Fruit fly (Drosophila melanogaster): Measurements from ENCODE around the gene Diap1.

The Diap1 gene

dm6 chr3L:16045083-16045830 lies 5.6 kb downstream of the Diap1 start (continued):
- no peak for TF ChIP-seq repo (GFP tag; optimal IDR thresholded peaks at IDR 0.05)
- TF ChIP-seq CG17612 (GFP tag; IDR thresholded peaks at IDR 0.05): no peak
- TF ChIP-seq vnd (GFP tag; IDR thresholded peaks at IDR 0.05; ENCODE audit: partially characterized antibody): no peak
- TF ChIP-seq CG9215 (GFP tag; IDR thresholded peaks at IDR 0.05): no peak
- no peak for TF ChIP-seq CG12219 (GFP tag; optimal IDR thresholded peaks at IDR 0.05)
- TF ChIP-seq CG7372 (GFP tag; IDR thresholded peaks at IDR 0.05): peak; percentile 22; the same call in 1 of the 2 replicates
- TF ChIP-seq pb (GFP tag; optimal IDR thresholded peaks at IDR 0.05): no peak
- TF ChIP-seq CG9932 (GFP tag; IDR thresholded peaks at IDR 0.05): peak; percentile 26; the same call in 1 of the 2 replicates
- TF ChIP-seq CG8924 (tag; optimal IDR thresholded peaks at IDR 0.05): peak; percentile 28
- no peak for TF ChIP-seq Chrac-16 (GFP tag; optimal IDR thresholded peaks at IDR 0.05)
- no peak for TF ChIP-seq Jarid2 (GFP tag; optimal IDR thresholded peaks at IDR 0.05)
- TF ChIP-seq CG8281 (tag; optimal IDR thresholded peaks at IDR 0.05): no peak
- TF ChIP-seq CG6175 (GFP tag; IDR thresholded peaks at IDR 0.05): 0 out of 3 replicates have a peak, but pooled peaks have one; percentile 47
- TF ChIP-seq Six4 (GFP tag; optimal IDR thresholded peaks at IDR 0.05): no peak
- no peak for TF ChIP-seq CG10321 (GFP tag; IDR thresholded peaks at IDR 0.05)
- no peak for TF ChIP-seq CG4707 (GFP tag; optimal IDR thresholded peaks at IDR 0.05)
- no peak for TF ChIP-seq en (GFP tag; optimal IDR thresholded peaks at IDR 0.05)
- TF ChIP-seq dimm (GFP tag; IDR thresholded peaks at IDR 0.05): no peak
- peak; percentile 2 for TF ChIP-seq grn (GFP tag; optimal IDR thresholded peaks at IDR 0.05)
- no peak for TF ChIP-seq CG2889 (GFP tag; IDR thresholded peaks at IDR 0.05)
- TF ChIP-seq scrt (GFP tag; optimal IDR thresholded peaks at IDR 0.05): no peak
- TF ChIP-seq Mrtf (GFP tag; IDR thresholded peaks at IDR 0.05): 0 out of 3 replicates have a peak, but pooled peaks have one; percentile 22
- TF ChIP-seq lmd (GFP tag; IDR thresholded peaks at IDR 0.05): peak; percentile 36
- TF ChIP-seq vfl (GFP tag; optimal IDR thresholded peaks at IDR 0.05): no peak
- no peak for TF ChIP-seq CG9609 (GFP tag; optimal IDR thresholded peaks at IDR 0.05)
- no peak for TF ChIP-seq ERR (GFP tag; optimal IDR thresholded peaks at IDR 0.05)
- TF ChIP-seq CG12942 (GFP tag; optimal IDR thresholded peaks at IDR 0.05): no peak
- TF ChIP-seq oc (tag; optimal IDR thresholded peaks at IDR 0.05): no peak
- peak; percentile 57 for TF ChIP-seq CG11504 (tag; optimal IDR thresholded peaks at IDR 0.05)
- TF ChIP-seq CoRest (tag; optimal IDR thresholded peaks at IDR 0.05): peak; percentile 44
- TF ChIP-seq jigr1 (GFP tag; IDR thresholded peaks at IDR 0.05): no peak
- peak; percentile 11 for TF ChIP-seq Xbp1 (GFP tag; optimal IDR thresholded peaks at IDR 0.05)
- no peak for TF ChIP-seq HmgD (GFP tag; optimal IDR thresholded peaks at IDR 0.05)
- TF ChIP-seq sens-2 (GFP tag; IDR thresholded peaks at IDR 0.05): 0 out of 2 replicates have a peak, but pooled peaks have one; percentile 33
- peak in 1 of 2 experiments; percentile 14 for TF ChIP-seq Pdp1 (GFP tag; optimal IDR thresholded peaks at IDR 0.05)
- TF ChIP-seq CG8765 (GFP tag; IDR thresholded peaks at IDR 0.05): no peak
- no peak for TF ChIP-seq CG11560 (tag; IDR thresholded peaks at IDR 0.05)
- no peak for TF ChIP-seq Scr (GFP tag; IDR thresholded peaks at IDR 0.05; ENCODE audit: partially characterized antibody)
- TF ChIP-seq Hr78 (GFP tag; optimal IDR thresholded peaks at IDR 0.05): no peak
- no peak for TF ChIP-seq zen2 (GFP tag; IDR thresholded peaks at IDR 0.05; ENCODE audit: partially characterized antibody)
- no peak for TF ChIP-seq HHEX (GFP tag; optimal IDR thresholded peaks at IDR 0.05)
- 0 out of 3 replicates have a peak, but pooled peaks have one; percentile 28 for TF ChIP-seq ci (GFP tag; IDR thresholded peaks at IDR 0.05)
- TF ChIP-seq trem (tag; optimal IDR thresholded peaks at IDR 0.05): no peak
- no peak for TF ChIP-seq CG10462 (GFP tag; optimal IDR thresholded peaks at IDR 0.05)
- no peak for TF ChIP-seq CG6791 (GFP tag; IDR thresholded peaks at IDR 0.05; ENCODE audit: partially characterized antibody)
- TF ChIP-seq Sry-β (GFP tag; optimal IDR thresholded peaks at IDR 0.05): no peak
- TF ChIP-seq CG12236 (GFP tag; optimal IDR thresholded peaks at IDR 0.05): no peak
- no peak for TF ChIP-seq chn (GFP tag; optimal IDR thresholded peaks at IDR 0.05)
- TF ChIP-seq Hr39 (optimal IDR thresholded peaks at IDR 0.05): no peak
- peak; percentile 1 for TF ChIP-seq Dek (tag; optimal IDR thresholded peaks at IDR 0.05)
